Worm (Caenorhabditis elegans): ENCODE results near the gene M163.7.

Gene M163.7

DNA sequence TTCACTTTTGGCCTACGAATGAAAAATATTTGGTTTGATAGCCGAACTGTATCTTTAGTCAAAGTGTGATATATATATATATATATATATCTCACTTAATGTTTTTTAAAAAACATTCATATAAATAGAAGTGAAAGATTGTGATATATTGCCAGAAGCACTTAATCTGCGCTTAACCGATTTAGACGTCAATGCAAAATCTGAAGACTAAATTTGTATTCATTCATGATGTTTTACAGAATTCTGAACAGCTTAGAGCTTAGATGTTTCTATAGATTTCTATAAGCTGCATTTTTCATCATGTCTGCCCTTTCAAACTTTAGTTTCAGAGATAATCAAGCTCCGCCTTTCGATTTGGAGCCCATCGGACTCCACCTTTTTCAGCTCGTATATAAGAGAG is 22.3 kb upstream of the M163.7 start, which contains the start of gene F23D12.3:
Gene F23D12.3, plus strand, starts transcription at position 301 of the 400 bp plus-strand sequence.
- TF ChIP-seq T22C8.4 (GFP tag; IDR thresholded peaks at IDR 0.05) = no peak
- TF ChIP-seq med-1 (GFP tag; optimal IDR thresholded peaks at IDR 0.05; ENCODE audit: insufficient read depth) = no peak
- no peak for TF ChIP-seq cog-1 (tag; optimal IDR thresholded peaks at IDR 0.05)
- no peak for TF ChIP-seq ref-1 (GFP tag; conservative IDR thresholded peaks at IDR 0.05)
- no peak for TF ChIP-seq tab-1 (GFP tag; IDR thresholded peaks at IDR 0.05)
- TF ChIP-seq ztf-23 (GFP tag; IDR thresholded peaks at IDR 0.05) = no peak
- TF ChIP-seq ztf-29 (GFP tag; IDR thresholded peaks at IDR 0.05) = no peak
- no peak for TF ChIP-seq klf-2 (GFP tag; conservative IDR thresholded peaks at IDR 0.05)
- TF ChIP-seq flt-1 (GFP tag; IDR thresholded peaks at IDR 0.05) = no peak

- TF ChIP-seq med-1 (GFP tag; optimal IDR thresholded peaks at IDR 0.05; ENCODE audit: insufficient read depth) = no peak
- TF ChIP-seq flt-1 (GFP tag; IDR thresholded peaks at IDR 0.05) = no peak
Observed at ce11 chrX:14444701-14445100, 19.9 kb upstream of the M163.7 start, which contains the start of gene F23D12.4. TSS of gene F23D12.4 (plus strand) at chrX:14445001.

- TF ChIP-seq T22C8.4 (GFP tag; IDR thresholded peaks at IDR 0.05) (no peak), ztf-29 (GFP tag; IDR thresholded peaks at IDR 0.05) (no peak), med-1 (GFP tag; optimal IDR thresholded peaks at IDR 0.05; ENCODE audit: insufficient read depth) (no peak), cog-1 (tag; optimal IDR thresholded peaks at IDR 0.05) (no peak), ztf-23 (GFP tag; IDR thresholded peaks at IDR 0.05) (no peak), tab-1 (GFP tag; IDR thresholded peaks at IDR 0.05) (no peak), klf-2 (GFP tag; conservative IDR thresholded peaks at IDR 0.05) (no peak)
Observed at ce11 chrX:14447498-14447897, 17.1 kb upstream of the M163.7 start.

DNA sequence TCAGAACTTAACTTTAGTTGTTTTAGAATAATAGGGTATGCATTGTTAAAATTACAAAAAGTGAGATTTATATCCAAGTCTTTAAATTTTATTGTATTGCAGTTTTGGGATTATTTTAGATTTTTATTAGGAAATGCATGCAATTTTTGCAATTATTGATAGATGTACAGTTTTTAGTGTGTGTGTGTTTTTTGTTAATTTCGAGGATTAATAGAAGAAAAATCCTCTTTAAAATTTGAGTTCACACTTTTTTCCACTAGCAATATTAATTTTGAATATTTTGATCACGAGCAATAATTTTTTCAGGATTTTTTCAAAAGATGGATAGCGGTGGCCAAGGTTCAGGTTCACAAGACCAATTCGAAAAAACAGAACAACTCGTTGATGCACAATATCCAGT is 16.7 kb upstream of the M163.7 start, which contains the start of gene jmjd-3.2:
Gene jmjd-3.2, plus strand, starts transcription at position 301 of the 400 bp plus-strand sequence.
- TF ChIP-seq med-1 (GFP tag; optimal IDR thresholded peaks at IDR 0.05; ENCODE audit: insufficient read depth) (no peak), ref-1 (GFP tag; conservative IDR thresholded peaks at IDR 0.05) (no peak), klf-2 (GFP tag; conservative IDR thresholded peaks at IDR 0.05) (no peak), tab-1 (GFP tag; IDR thresholded peaks at IDR 0.05) (no peak), flt-1 (GFP tag; IDR thresholded peaks at IDR 0.05) (no peak), ztf-29 (GFP tag; IDR thresholded peaks at IDR 0.05) (no peak), ztf-23 (GFP tag; IDR thresholded peaks at IDR 0.05) (no peak)

- TF ChIP-seq ztf-23 (GFP tag; IDR thresholded peaks at IDR 0.05) (no peak), klf-2 (GFP tag; conservative IDR thresholded peaks at IDR 0.05) (no peak), ref-1 (GFP tag; conservative IDR thresholded peaks at IDR 0.05) (no peak), tab-1 (GFP tag; IDR thresholded peaks at IDR 0.05) (no peak), flt-1 (GFP tag; IDR thresholded peaks at IDR 0.05) (no peak), med-1 (GFP tag; optimal IDR thresholded peaks at IDR 0.05; ENCODE audit: insufficient read depth) (no peak), ztf-29 (GFP tag; IDR thresholded peaks at IDR 0.05) (no peak), cog-1 (tag; optimal IDR thresholded peaks at IDR 0.05) (no peak), T22C8.4 (GFP tag; IDR thresholded peaks at IDR 0.05) (no peak)
Observed at ce11 chrX:14453735-14454134, 10.9 kb upstream of the M163.7 start, which contains the start of gene F23D12.7. TSS of gene F23D12.7 (minus strand) at chrX:14453835.

- no peak for TF ChIP-seq cog-1 (tag; optimal IDR thresholded peaks at IDR 0.05)
- no peak for TF ChIP-seq ztf-29 (GFP tag; IDR thresholded peaks at IDR 0.05)
- TF ChIP-seq ref-1 (GFP tag; conservative IDR thresholded peaks at IDR 0.05) = no peak
- no peak for TF ChIP-seq ztf-23 (GFP tag; IDR thresholded peaks at IDR 0.05)
- no peak for TF ChIP-seq flt-1 (GFP tag; IDR thresholded peaks at IDR 0.05)
- no peak for TF ChIP-seq med-1 (GFP tag; optimal IDR thresholded peaks at IDR 0.05; ENCODE audit: insufficient read depth)
- TF ChIP-seq tab-1 (GFP tag; IDR thresholded peaks at IDR 0.05) = no peak
- no peak for TF ChIP-seq klf-2 (GFP tag; conservative IDR thresholded peaks at IDR 0.05)
- no peak for TF ChIP-seq T22C8.4 (GFP tag; IDR thresholded peaks at IDR 0.05)
Observed at ce11 chrX:14455419-14455818, 9.2 kb upstream of the M163.7 start, which contains the start of gene Y66C5A.1. TSS of gene Y66C5A.1 (minus strand) at chrX:14455519.

ce11 chrX:14460412-14460811 is 4.2 kb upstream of the M163.7 start, which contains the start of gene Y66C5A.2:
TSS of gene Y66C5A.2 (plus strand) at chrX:14460712.
- TF ChIP-seq ref-1 (GFP tag; conservative IDR thresholded peaks at IDR 0.05) = no peak
- no peak for TF ChIP-seq tab-1 (GFP tag; IDR thresholded peaks at IDR 0.05)
- TF ChIP-seq cog-1 (tag; optimal IDR thresholded peaks at IDR 0.05) = no peak
- TF ChIP-seq ztf-29 (GFP tag; IDR thresholded peaks at IDR 0.05) = no peak
- no peak for TF ChIP-seq ztf-23 (GFP tag; IDR thresholded peaks at IDR 0.05)
- TF ChIP-seq klf-2 (GFP tag; conservative IDR thresholded peaks at IDR 0.05) = no peak
- no peak for TF ChIP-seq med-1 (GFP tag; optimal IDR thresholded peaks at IDR 0.05; ENCODE audit: insufficient read depth)

DNA sequence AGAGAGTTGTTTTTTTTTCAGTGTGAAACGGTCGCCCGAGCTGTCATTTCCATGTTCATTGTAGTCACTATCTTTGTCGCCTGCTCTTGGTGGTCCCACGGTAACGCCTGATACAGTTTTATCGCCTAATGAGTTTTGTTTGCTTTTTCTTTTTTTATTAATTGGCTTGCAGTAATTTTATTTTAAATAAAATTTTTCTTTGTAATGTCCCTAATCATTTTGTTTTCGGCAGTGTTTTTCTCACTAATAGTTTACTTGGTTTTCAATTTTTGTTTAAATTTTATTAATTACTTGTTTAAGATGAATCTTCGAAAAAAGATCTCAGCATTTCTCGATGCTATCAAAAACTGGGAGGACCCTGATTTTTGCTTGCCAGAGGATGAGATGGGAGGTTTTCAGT is 980 bp downstream of the M163.7 start, which contains the start of gene M163.22:
Gene M163.22, plus strand, starts transcription at position 301 of the 400 bp plus-strand sequence.
- TF ChIP-seq ztf-29 (GFP tag; IDR thresholded peaks at IDR 0.05) (no peak), klf-2 (GFP tag; conservative IDR thresholded peaks at IDR 0.05) (no peak), ref-1 (GFP tag; conservative IDR thresholded peaks at IDR 0.05) (no peak), cog-1 (tag; optimal IDR thresholded peaks at IDR 0.05) (no peak), T22C8.4 (GFP tag; IDR thresholded peaks at IDR 0.05) (no peak), med-1 (GFP tag; optimal IDR thresholded peaks at IDR 0.05; ENCODE audit: insufficient read depth) (no peak), ztf-23 (GFP tag; IDR thresholded peaks at IDR 0.05) (no peak)

DNA sequence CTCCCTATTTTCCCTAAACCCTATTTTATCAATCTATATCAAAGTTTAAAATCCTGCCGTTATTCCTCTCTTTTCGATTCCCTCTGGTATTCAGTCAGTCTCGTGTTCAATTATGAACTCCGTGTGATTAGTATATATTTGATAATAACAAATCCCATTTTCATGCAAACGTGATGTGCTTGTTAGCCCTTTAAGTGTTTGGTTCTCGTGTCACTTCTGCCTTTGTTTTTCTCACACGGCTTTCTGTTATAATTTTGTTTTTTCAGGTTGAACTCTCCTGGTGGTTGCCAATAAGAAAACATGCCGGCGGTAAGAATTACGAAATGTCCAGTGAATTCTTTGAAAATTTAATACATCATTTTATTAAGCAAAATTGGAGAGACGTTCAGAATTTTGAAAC is 1.9 kb downstream of the M163.7 start, which contains the start of gene M163.21:
Gene M163.21, plus strand, starts transcription at position 301 of the 400 bp plus-strand sequence.
- TF ChIP-seq ztf-23 (GFP tag; IDR thresholded peaks at IDR 0.05) (no peak), T22C8.4 (GFP tag; IDR thresholded peaks at IDR 0.05) (no peak), ref-1 (GFP tag; conservative IDR thresholded peaks at IDR 0.05) (no peak), flt-1 (GFP tag; IDR thresholded peaks at IDR 0.05) (no peak), tab-1 (GFP tag; IDR thresholded peaks at IDR 0.05) (no peak), klf-2 (GFP tag; conservative IDR thresholded peaks at IDR 0.05) (no peak)

- TF ChIP-seq med-1 (GFP tag; optimal IDR thresholded peaks at IDR 0.05; ENCODE audit: insufficient read depth) (no peak), flt-1 (GFP tag; IDR thresholded peaks at IDR 0.05) (no peak), cog-1 (tag; optimal IDR thresholded peaks at IDR 0.05) (no peak), ztf-29 (GFP tag; IDR thresholded peaks at IDR 0.05) (no peak), T22C8.4 (GFP tag; IDR thresholded peaks at IDR 0.05) (no peak), ztf-23 (GFP tag; IDR thresholded peaks at IDR 0.05) (no peak), ref-1 (GFP tag; conservative IDR thresholded peaks at IDR 0.05) (no peak), klf-2 (GFP tag; conservative IDR thresholded peaks at IDR 0.05) (no peak), tab-1 (GFP tag; IDR thresholded peaks at IDR 0.05) (no peak)
Observed at ce11 chrX:14469284-14469683, 4.7 kb downstream of the M163.7 start, which contains the start of gene M163.9. TSS of gene M163.9 (plus strand) at chrX:14469584.

Measured in whole organism, midembryonic.